Fruit fly (Drosophila melanogaster) whole organism, wandering third instar larva: ENCODE results near the gene CG5114.

Source experiments
- Abd-B ChIP-seq: fragments of >200 bp; optimal IDR thresholded peaks from 2 replicates; lab custom pipeline; 2017; ENCODE audit warnings: missing biosample characterization, missing genetic modification characterization
- CG32264 ChIP-seq: fragments of 200-800 bp; sonication (Bioruptor generic); optimal IDR thresholded peaks from 2 replicates; lab custom pipeline; 2016; ENCODE audit warnings: missing biosample characterization, missing genetic modification characterization
- CG9705 ChIP-seq: fragments of 200-800 bp; sonication (Bioruptor generic); optimal IDR thresholded peaks from 2 replicates; lab custom pipeline; 2018; ENCODE audit warnings: missing biosample characterization, mild to moderate bottlenecking, missing genetic modification characterization
- CrebA ChIP-seq: fragments of 200-800 bp; sonication (Bioruptor generic); optimal IDR thresholded peaks from 2 replicates; lab custom pipeline; 2016; ENCODE audit warnings: missing biosample characterization, mild to moderate bottlenecking, missing genetic modification characterization, borderline replicate concordance
- Dfd ChIP-seq: fragments of >200 bp; optimal IDR thresholded peaks from 2 replicates; lab custom pipeline; 2017; ENCODE audit warnings: missing biosample characterization, missing genetic modification characterization
- Dif ChIP-seq: fragments of 200-275, 200-300 bp; sonication (Bioruptor generic); optimal IDR thresholded peaks from 2 replicates; lab custom pipeline; 2018; ENCODE audit warnings: missing biosample characterization, missing genetic modification characterization; ENCODE audit not compliant: partially characterized antibody
- GATAd ChIP-seq: sonication (Bioruptor generic); optimal IDR thresholded peaks from 2 replicates; lab custom pipeline; 2016; ENCODE audit warnings: missing biosample characterization, missing genetic modification characterization
- HLH106 ChIP-seq: fragments of 200-800 bp; optimal IDR thresholded peaks from 3 replicates; lab custom pipeline; 2019; ENCODE audit warnings: missing biosample characterization, mild to moderate bottlenecking, missing genetic modification characterization, moderate library complexity
- Hnf4 ChIP-seq: fragments of 200-800 bp; sonication (Bioruptor generic); optimal IDR thresholded peaks from 2 replicates; lab custom pipeline; 2016; ENCODE audit warnings: missing biosample characterization, mild to moderate bottlenecking, missing genetic modification characterization
- Hr78 ChIP-seq: fragments of >200 bp; optimal IDR thresholded peaks from 2 replicates; lab custom pipeline; 2017; ENCODE audit warnings: missing biosample characterization, missing genetic modification characterization
- Hr83 ChIP-seq: fragments of 200-300 bp; sonication (Bioruptor generic); optimal IDR thresholded peaks from 2 replicates; lab custom pipeline; 2016; ENCODE audit warnings: missing biosample characterization, mild to moderate bottlenecking, missing genetic modification characterization, moderate library complexity; ENCODE audit not compliant: poor library complexity, severe bottlenecking
- Jra ChIP-seq: sonication (Bioruptor generic); optimal IDR thresholded peaks from 2 replicates; lab custom pipeline; 2016; ENCODE audit warnings: missing biosample characterization, missing genetic modification characterization
- Mio ChIP-seq: sonication (Bioruptor generic); optimal IDR thresholded peaks from 2 replicates; lab custom pipeline; 2016; ENCODE audit warnings: missing biosample characterization, missing genetic modification characterization
- Myc ChIP-seq: fragments of >200 bp; optimal IDR thresholded peaks from 2 replicates; lab custom pipeline; 2017
- N ChIP-seq: fragments of >200 bp; optimal IDR thresholded peaks from 2 replicates; lab custom pipeline; 2018; ENCODE audit warnings: missing biosample characterization, missing external identifiers, missing genetic modification characterization
- Rel ChIP-seq, 2 experiments: fragments of 200-800 bp; sonication (Bioruptor generic) in 1 of 2; optimal IDR thresholded peaks; 2 replicates in 1 of 2; 3 replicates in 1 of 2; lab custom pipeline; 2016 to 2019; ENCODE audit warnings: mild to moderate bottlenecking in 2 of 2, missing biosample characterization in 2 of 2, missing genetic modification characterization in 2 of 2, moderate library complexity in 1 of 2
- Sp1 ChIP-seq: fragments of 200-800 bp; sonication (Bioruptor generic); optimal IDR thresholded peaks from 3 replicates; lab custom pipeline; 2019; ENCODE audit warnings: missing biosample characterization, mild to moderate bottlenecking, missing genetic modification characterization, moderate library complexity
- Vsx2 ChIP-seq: fragments of 200-300, 225-300 bp; sonication (Bioruptor generic); optimal IDR thresholded peaks from 2 replicates; lab custom pipeline; 2018; ENCODE audit warnings: missing biosample characterization, missing genetic modification characterization; ENCODE audit not compliant: partially characterized antibody
- br ChIP-seq: fragments of 200-800 bp; sonication (Bioruptor generic); optimal IDR thresholded peaks from 2 replicates; lab custom pipeline; 2016; ENCODE audit warnings: missing biosample characterization, missing genetic modification characterization
- brk ChIP-seq: fragments of 200-800 bp; sonication (Bioruptor generic); optimal IDR thresholded peaks from 2 replicates; lab custom pipeline; 2016; ENCODE audit warnings: missing biosample characterization, mild to moderate bottlenecking, missing genetic modification characterization
- dl ChIP-seq, 2 experiments: fragments of 175-275, 200-275 bp in 1 of 2; fragments of 200-275 bp in 1 of 2; sonication (Bioruptor generic); optimal IDR thresholded peaks; lab custom pipeline; 2018; ENCODE audit warnings: mild to moderate bottlenecking in 2 of 2, missing biosample characterization in 2 of 2, missing genetic modification characterization in 2 of 2, moderate library complexity in 2 of 2; ENCODE audit not compliant: partially characterized antibody in 2 of 2, insufficient read depth in 1 of 2
- dsf ChIP-seq: sonication (Bioruptor generic); optimal IDR thresholded peaks from 2 replicates; lab custom pipeline; 2016; ENCODE audit warnings: missing biosample characterization, missing genetic modification characterization, borderline replicate concordance
- ey ChIP-seq: fragments of 200-800 bp; sonication (Bioruptor generic); optimal IDR thresholded peaks from 2 replicates; lab custom pipeline; 2016; ENCODE audit warnings: missing biosample characterization, missing genetic modification characterization
- foxo ChIP-seq, 2 experiments: fragments of 200-800 bp; sonication (Bioruptor generic); optimal IDR thresholded peaks; 2 replicates in 1 of 2; 3 replicates in 1 of 2; lab custom pipeline; 2016 to 2017; ENCODE audit warnings: missing biosample characterization in 2 of 2, missing genetic modification characterization in 2 of 2
- fru ChIP-seq: fragments of 200-800 bp; sonication (Bioruptor generic); optimal IDR thresholded peaks from 3 replicates; lab custom pipeline; 2016; ENCODE audit warnings: missing biosample characterization, mild to moderate bottlenecking, missing genetic modification characterization
- h ChIP-seq: fragments of 200-800 bp; sonication (Bioruptor generic); optimal IDR thresholded peaks from 3 replicates; lab custom pipeline; 2016; ENCODE audit warnings: missing biosample characterization, mild to moderate bottlenecking, missing genetic modification characterization
- jim ChIP-seq: fragments of 175-275, 200-325 bp; sonication (Bioruptor generic); optimal IDR thresholded peaks from 2 replicates; lab custom pipeline; 2016; ENCODE audit warnings: missing biosample characterization, mild to moderate bottlenecking, missing genetic modification characterization
- lola ChIP-seq: fragments of >200 bp; optimal IDR thresholded peaks from 2 replicates; lab custom pipeline; 2017; ENCODE audit warnings: missing biosample characterization, missing genetic modification characterization
- pan ChIP-seq: fragments of >200 bp; optimal IDR thresholded peaks from 2 replicates; lab custom pipeline; 2017
- psq ChIP-seq: fragments of 200-800 bp; sonication (Bioruptor generic); optimal IDR thresholded peaks from 3 replicates; lab custom pipeline; 2017; ENCODE audit warnings: missing biosample characterization, mild to moderate bottlenecking, missing genetic modification characterization, moderate library complexity
- rgr ChIP-seq: fragments of 200-800 bp; sonication (Bioruptor generic); optimal IDR thresholded peaks from 3 replicates; lab custom pipeline; 2016; ENCODE audit warnings: missing biosample characterization, mild to moderate bottlenecking, missing genetic modification characterization
- sage ChIP-seq: fragments of 200-800 bp; sonication (Bioruptor generic); optimal IDR thresholded peaks from 2 replicates; lab custom pipeline; 2016; ENCODE audit warnings: missing biosample characterization, mild to moderate bottlenecking, missing genetic modification characterization
- sv ChIP-seq: fragments of 200-800 bp; sonication (Bioruptor generic); optimal IDR thresholded peaks from 3 replicates; lab custom pipeline; 2016; ENCODE audit warnings: missing biosample characterization, missing genetic modification characterization
- tai ChIP-seq: sonication (Bioruptor generic); optimal IDR thresholded peaks from 2 replicates; lab custom pipeline; 2016; ENCODE audit warnings: missing biosample characterization, missing genetic modification characterization
- usp ChIP-seq: fragments of >200 bp; optimal IDR thresholded peaks from 2 replicates; lab custom pipeline; 2017; ENCODE audit warnings: missing biosample characterization, missing genetic modification characterization
- woc ChIP-seq: sonication (Bioruptor generic); optimal IDR thresholded peaks from 2 replicates; lab custom pipeline; 2016; ENCODE audit warnings: missing biosample characterization, mild to moderate bottlenecking, missing genetic modification characterization

Gene CG5114

DNA sequence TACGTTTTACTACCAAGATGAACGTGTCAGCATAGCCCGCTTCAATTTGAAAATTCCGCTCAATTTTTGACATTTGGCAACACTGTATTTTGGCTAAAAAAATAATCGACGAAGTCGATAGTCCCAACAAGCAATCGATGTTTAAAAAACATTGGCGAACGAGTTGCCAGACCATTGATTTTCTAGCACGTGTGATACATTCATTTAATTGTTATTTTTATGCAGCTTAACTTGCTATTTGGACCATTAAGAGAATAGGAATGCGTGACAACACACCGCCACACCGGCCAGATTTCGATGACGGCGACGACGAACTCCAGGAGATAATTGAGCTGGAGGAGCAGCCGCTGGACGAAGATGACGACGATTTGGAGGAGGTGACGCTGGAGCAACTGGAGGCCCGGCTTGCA lies at the start of gene CG5114:
TSS of gene CG5114 (plus strand) at position 161 of the 410 bp plus-strand sequence.
- peak in 1 of 2 experiments; percentile 46 for TF ChIP-seq foxo (GFP tag; optimal IDR thresholded peaks at IDR 0.05; lab: Kevin White, UChicago)
- TF ChIP-seq GATAd (GFP tag; lab: Kevin White, UChicago): no peak
- TF ChIP-seq tai: peak; percentile 65
- TF ChIP-seq Abd-B (GFP tag; lab: Kevin White, UChicago): no peak
- no peak for TF ChIP-seq Mio (GFP tag; lab: Kevin White, UChicago)
- TF ChIP-seq brk (GFP tag; lab: Kevin White, UChicago): peak; percentile 31
- peak; percentile 42 for TF ChIP-seq Myc
- TF ChIP-seq Jra (GFP tag; lab: Kevin White, UChicago): no peak
- peak; percentile 35 for TF ChIP-seq br
- no peak for TF ChIP-seq Vsx2 (GFP tag; lab: Kevin White, UChicago)
- TF ChIP-seq sage (GFP tag; lab: Kevin White, UChicago): no peak
- no peak for TF ChIP-seq woc (GFP tag; lab: Kevin White, UChicago)
- peak; percentile 62 for TF ChIP-seq Hr83 (GFP tag; lab: Kevin White, UChicago)
- no peak for TF ChIP-seq CG32264 (GFP tag; lab: Kevin White, UChicago)
- no peak for TF ChIP-seq CrebA (GFP tag; lab: Kevin White, UChicago)
- TF ChIP-seq HLH106 (tag; lab: Kevin White, UChicago): peak; percentile 34
- TF ChIP-seq jim: no peak
- peak; percentile 49 for TF ChIP-seq sv (GFP tag; lab: Kevin White, UChicago)
- no peak for TF ChIP-seq usp
- TF ChIP-seq dsf (GFP tag; lab: Kevin White, UChicago): no peak
- peak; percentile 16 for TF ChIP-seq fru (GFP tag; lab: Kevin White, UChicago)
- peak; percentile 58 for TF ChIP-seq h (GFP tag; lab: Kevin White, UChicago)
- no peak for TF ChIP-seq dl (GFP tag; optimal IDR thresholded peaks at IDR 0.05; lab: Kevin White, UChicago; ENCODE audit: insufficient read depth in 1 of 2, partially characterized antibody in 2 of 2)
- TF ChIP-seq pan (lab: Kevin White, UChicago): no peak
- TF ChIP-seq Hr78 (GFP tag; lab: Kevin White, UChicago): no peak
- TF ChIP-seq psq (GFP tag; lab: Kevin White, UChicago): no peak
- TF ChIP-seq rgr (GFP tag; lab: Kevin White, UChicago): peak; percentile 48
- TF ChIP-seq ey (GFP tag; lab: Kevin White, UChicago): peak; percentile 14
- no peak for TF ChIP-seq Dfd (GFP tag; lab: Kevin White, UChicago)
- TF ChIP-seq lola: no peak
- TF ChIP-seq Rel (GFP tag; optimal IDR thresholded peaks at IDR 0.05; lab: Kevin White, UChicago): no peak
- TF ChIP-seq Rel (tag; optimal IDR thresholded peaks at IDR 0.05; lab: Kevin White, UChicago): no peak
- no peak for TF ChIP-seq Dif
- peak; percentile 30 for TF ChIP-seq CG9705 (GFP tag; lab: Kevin White, UChicago)
- peak; percentile 73 for TF ChIP-seq Hnf4 (GFP tag; lab: Kevin White, UChicago)

DNA sequence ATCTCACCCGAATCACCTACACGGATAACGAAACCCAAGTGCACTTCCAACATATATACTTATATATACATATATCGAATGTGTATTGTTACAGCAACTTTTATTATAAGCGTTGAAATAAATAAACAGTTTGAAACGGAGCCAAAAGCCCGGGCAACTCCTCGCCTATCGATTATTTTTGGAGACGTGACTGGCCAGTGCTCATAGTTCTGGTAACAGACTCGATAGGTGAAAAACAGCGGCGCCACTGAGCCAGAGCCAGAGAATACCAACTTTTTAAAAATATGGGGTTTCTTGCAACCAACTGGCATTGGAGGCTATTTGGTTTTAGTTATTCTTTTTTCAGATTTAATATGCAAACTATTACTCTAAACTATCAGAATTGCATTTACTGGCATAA lies 39.9 kb upstream of the CG5114 start:
- TF ChIP-seq Myc (peak; percentile 35), Hr78 (GFP tag; lab: Kevin White, UChicago) (no peak), CrebA (GFP tag; lab: Kevin White, UChicago) (no peak), lola (no peak)
- TF ChIP-seq, all 38 proteins: peak for 1

DNA sequence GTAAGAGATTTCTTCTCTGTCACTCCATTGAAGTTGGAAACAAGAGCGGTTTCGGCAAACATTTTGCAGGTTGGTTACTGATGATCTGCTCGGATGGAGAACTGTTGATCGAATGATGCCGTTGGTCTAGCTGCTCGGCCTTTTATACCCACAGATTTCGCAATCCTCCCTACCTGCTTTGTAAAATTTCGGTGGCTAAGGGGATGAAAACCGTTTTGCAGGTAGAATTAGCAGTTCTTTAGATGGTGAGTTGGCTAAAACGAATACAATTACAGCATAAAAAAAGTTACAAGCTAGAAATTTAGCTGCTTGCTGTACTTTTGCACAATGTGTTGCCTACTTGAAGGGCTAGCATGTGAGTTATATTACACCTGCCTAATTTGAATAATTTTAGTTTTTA lies 38.4 kb upstream of the CG5114 start, which contains the start of gene CG13465:
TSS of gene CG13465 (minus strand) at position 101 of the 400 bp plus-strand sequence.
- TF ChIP-seq woc (GFP tag; lab: Kevin White, UChicago) (no peak), usp (no peak), ey (GFP tag; lab: Kevin White, UChicago) (no peak), Sp1 (no peak), sage (GFP tag; lab: Kevin White, UChicago) (no peak), N (GFP tag; lab: Kevin White, UChicago) (no peak), CG32264 (GFP tag; lab: Kevin White, UChicago) (no peak), h (GFP tag; lab: Kevin White, UChicago) (no peak), psq (GFP tag; lab: Kevin White, UChicago) (no peak), Hr78 (GFP tag; lab: Kevin White, UChicago) (no peak), rgr (GFP tag; lab: Kevin White, UChicago) (no peak), GATAd (GFP tag; lab: Kevin White, UChicago) (no peak), CG9705 (GFP tag; lab: Kevin White, UChicago) (no peak), CrebA (GFP tag; lab: Kevin White, UChicago) (no peak), Rel (GFP tag; optimal IDR thresholded peaks at IDR 0.05; lab: Kevin White, UChicago) (no peak), Rel (tag; optimal IDR thresholded peaks at IDR 0.05; lab: Kevin White, UChicago) (no peak), Vsx2 (GFP tag; lab: Kevin White, UChicago) (no peak)
